Fruit fly (Drosophila melanogaster) whole organism, wandering third instar larva: ENCODE results near the gene CG3306.

Experiments
- CG32264 ChIP-seq: fragments of 200-800 bp; sonication (Bioruptor generic); optimal IDR thresholded peaks from 2 replicates; lab custom pipeline; 2016; ENCODE audit warnings: missing biosample characterization, missing genetic modification characterization
- CG9705 ChIP-seq: fragments of 200-800 bp; sonication (Bioruptor generic); optimal IDR thresholded peaks from 2 replicates; lab custom pipeline; 2018; ENCODE audit warnings: missing biosample characterization, mild to moderate bottlenecking, missing genetic modification characterization
- CrebA ChIP-seq: fragments of 200-800 bp; sonication (Bioruptor generic); optimal IDR thresholded peaks from 2 replicates; lab custom pipeline; 2016; ENCODE audit warnings: missing biosample characterization, mild to moderate bottlenecking, missing genetic modification characterization, borderline replicate concordance
- Dfd ChIP-seq: fragments of >200 bp; optimal IDR thresholded peaks from 2 replicates; lab custom pipeline; 2017; ENCODE audit warnings: missing biosample characterization, missing genetic modification characterization
- HLH106 ChIP-seq: fragments of 200-800 bp; optimal IDR thresholded peaks from 3 replicates; lab custom pipeline; 2019; ENCODE audit warnings: missing biosample characterization, mild to moderate bottlenecking, missing genetic modification characterization, moderate library complexity
- Hnf4 ChIP-seq: fragments of 200-800 bp; sonication (Bioruptor generic); optimal IDR thresholded peaks from 2 replicates; lab custom pipeline; 2016; ENCODE audit warnings: missing biosample characterization, mild to moderate bottlenecking, missing genetic modification characterization
- Hr78 ChIP-seq: fragments of >200 bp; optimal IDR thresholded peaks from 2 replicates; lab custom pipeline; 2017; ENCODE audit warnings: missing biosample characterization, missing genetic modification characterization
- Hr83 ChIP-seq: fragments of 200-300 bp; sonication (Bioruptor generic); optimal IDR thresholded peaks from 2 replicates; lab custom pipeline; 2016; ENCODE audit warnings: missing biosample characterization, mild to moderate bottlenecking, missing genetic modification characterization, moderate library complexity; ENCODE audit not compliant: poor library complexity, severe bottlenecking
- Jra ChIP-seq: sonication (Bioruptor generic); optimal IDR thresholded peaks from 2 replicates; lab custom pipeline; 2016; ENCODE audit warnings: missing biosample characterization, missing genetic modification characterization
- Mio ChIP-seq: sonication (Bioruptor generic); optimal IDR thresholded peaks from 2 replicates; lab custom pipeline; 2016; ENCODE audit warnings: missing biosample characterization, missing genetic modification characterization
- Myc ChIP-seq: fragments of >200 bp; optimal IDR thresholded peaks from 2 replicates; lab custom pipeline; 2017
- N ChIP-seq: fragments of >200 bp; optimal IDR thresholded peaks from 2 replicates; lab custom pipeline; 2018; ENCODE audit warnings: missing biosample characterization, missing external identifiers, missing genetic modification characterization
- OdsH ChIP-seq: fragments of 200-800 bp; sonication (Bioruptor generic); optimal IDR thresholded peaks from 2 replicates; lab custom pipeline; 2016; ENCODE audit warnings: missing biosample characterization, mild to moderate bottlenecking, missing genetic modification characterization
- Rel ChIP-seq, 2 experiments: fragments of 200-800 bp; sonication (Bioruptor generic) in 1 of 2; optimal IDR thresholded peaks; 2 replicates in 1 of 2; 3 replicates in 1 of 2; lab custom pipeline; 2016 to 2019; ENCODE audit warnings: mild to moderate bottlenecking in 2 of 2, missing biosample characterization in 2 of 2, missing genetic modification characterization in 2 of 2, moderate library complexity in 1 of 2
- Sp1 ChIP-seq: fragments of 200-800 bp; sonication (Bioruptor generic); optimal IDR thresholded peaks from 3 replicates; lab custom pipeline; 2019; ENCODE audit warnings: missing biosample characterization, mild to moderate bottlenecking, missing genetic modification characterization, moderate library complexity
- Vsx2 ChIP-seq: fragments of 200-300, 225-300 bp; sonication (Bioruptor generic); optimal IDR thresholded peaks from 2 replicates; lab custom pipeline; 2018; ENCODE audit warnings: missing biosample characterization, missing genetic modification characterization; ENCODE audit not compliant: partially characterized antibody
- br ChIP-seq: fragments of 200-800 bp; sonication (Bioruptor generic); optimal IDR thresholded peaks from 2 replicates; lab custom pipeline; 2016; ENCODE audit warnings: missing biosample characterization, missing genetic modification characterization
- brk ChIP-seq: fragments of 200-800 bp; sonication (Bioruptor generic); optimal IDR thresholded peaks from 2 replicates; lab custom pipeline; 2016; ENCODE audit warnings: missing biosample characterization, mild to moderate bottlenecking, missing genetic modification characterization
- dl ChIP-seq, 2 experiments: fragments of 175-275, 200-275 bp in 1 of 2; fragments of 200-275 bp in 1 of 2; sonication (Bioruptor generic); optimal IDR thresholded peaks; lab custom pipeline; 2018; ENCODE audit warnings: mild to moderate bottlenecking in 2 of 2, missing biosample characterization in 2 of 2, missing genetic modification characterization in 2 of 2, moderate library complexity in 2 of 2; ENCODE audit not compliant: partially characterized antibody in 2 of 2, insufficient read depth in 1 of 2
- dmrt93B ChIP-seq: fragments of 200-800 bp; sonication (Bioruptor generic); optimal IDR thresholded peaks from 2 replicates; lab custom pipeline; 2018; ENCODE audit warnings: missing biosample characterization, mild to moderate bottlenecking, missing genetic modification characterization
- dsf ChIP-seq: sonication (Bioruptor generic); optimal IDR thresholded peaks from 2 replicates; lab custom pipeline; 2016; ENCODE audit warnings: missing biosample characterization, missing genetic modification characterization, borderline replicate concordance
- fru ChIP-seq: fragments of 200-800 bp; sonication (Bioruptor generic); optimal IDR thresholded peaks from 3 replicates; lab custom pipeline; 2016; ENCODE audit warnings: missing biosample characterization, mild to moderate bottlenecking, missing genetic modification characterization
- h ChIP-seq: fragments of 200-800 bp; sonication (Bioruptor generic); optimal IDR thresholded peaks from 3 replicates; lab custom pipeline; 2016; ENCODE audit warnings: missing biosample characterization, mild to moderate bottlenecking, missing genetic modification characterization
- lola ChIP-seq: fragments of >200 bp; optimal IDR thresholded peaks from 2 replicates; lab custom pipeline; 2017; ENCODE audit warnings: missing biosample characterization, missing genetic modification characterization
- pan ChIP-seq: fragments of >200 bp; optimal IDR thresholded peaks from 2 replicates; lab custom pipeline; 2017
- psq ChIP-seq: fragments of 200-800 bp; sonication (Bioruptor generic); optimal IDR thresholded peaks from 3 replicates; lab custom pipeline; 2017; ENCODE audit warnings: missing biosample characterization, mild to moderate bottlenecking, missing genetic modification characterization, moderate library complexity
- rgr ChIP-seq: fragments of 200-800 bp; sonication (Bioruptor generic); optimal IDR thresholded peaks from 3 replicates; lab custom pipeline; 2016; ENCODE audit warnings: missing biosample characterization, mild to moderate bottlenecking, missing genetic modification characterization
- sage ChIP-seq: fragments of 200-800 bp; sonication (Bioruptor generic); optimal IDR thresholded peaks from 2 replicates; lab custom pipeline; 2016; ENCODE audit warnings: missing biosample characterization, mild to moderate bottlenecking, missing genetic modification characterization
- tai ChIP-seq: sonication (Bioruptor generic); optimal IDR thresholded peaks from 2 replicates; lab custom pipeline; 2016; ENCODE audit warnings: missing biosample characterization, missing genetic modification characterization
- usp ChIP-seq: fragments of >200 bp; optimal IDR thresholded peaks from 2 replicates; lab custom pipeline; 2017; ENCODE audit warnings: missing biosample characterization, missing genetic modification characterization
- woc ChIP-seq: sonication (Bioruptor generic); optimal IDR thresholded peaks from 2 replicates; lab custom pipeline; 2016; ENCODE audit warnings: missing biosample characterization, mild to moderate bottlenecking, missing genetic modification characterization

The CG3306 gene

DNA sequence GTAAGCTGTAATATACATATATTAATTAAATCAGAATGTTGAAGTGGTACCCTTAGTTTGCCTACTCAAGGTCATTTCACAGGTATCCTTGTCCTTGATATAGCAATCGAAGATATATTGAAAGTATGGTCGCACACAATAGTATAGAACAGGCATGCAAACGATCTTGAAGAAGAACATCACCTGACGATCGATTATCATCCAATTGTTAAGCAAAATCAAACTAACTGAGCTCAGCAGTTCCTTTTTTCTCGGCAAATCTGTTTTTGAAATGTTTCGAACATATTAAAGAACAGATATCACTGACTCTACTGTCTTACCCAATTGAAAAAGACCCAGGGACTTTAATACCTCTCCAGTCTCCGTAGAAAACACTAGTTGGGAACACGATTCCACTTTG lies 27.1 kb downstream of the CG3306 start, which contains the start of gene Cyp40:
TSS of gene Cyp40 (plus strand) at position 301 of the 400 bp plus-strand sequence.
- no peak for TF ChIP-seq lola (GFP tag; lab: Kevin White, UChicago)
- TF ChIP-seq HLH106: no peak
- TF ChIP-seq brk (GFP tag; lab: Kevin White, UChicago): no peak

DNA sequence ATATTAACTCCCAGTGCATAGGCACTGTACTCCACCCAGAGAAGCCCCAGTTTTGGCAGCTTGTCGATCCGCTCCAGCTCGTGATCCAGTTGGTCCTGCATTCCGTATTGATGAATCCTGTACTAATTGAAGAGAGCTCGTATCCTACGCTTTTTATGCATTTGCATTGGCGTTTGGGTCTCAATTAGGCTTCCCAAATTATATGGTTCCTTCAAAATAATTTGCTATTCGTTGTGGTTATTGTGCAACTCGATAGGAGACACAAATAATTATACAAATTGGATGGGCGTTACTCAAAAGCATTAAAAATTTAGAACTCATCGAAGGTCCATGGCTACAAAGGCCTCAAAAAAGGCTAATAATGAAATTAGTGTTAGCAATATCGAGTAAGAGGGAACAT lies 27.8 kb downstream of the CG3306 start, which contains the start of gene Or67b:
TSS of gene Or67b (minus strand) at position 101 of the 400 bp plus-strand sequence.
- TF ChIP-seq Jra (no peak), sage (GFP tag; lab: Kevin White, UChicago) (no peak), dl (GFP tag; optimal IDR thresholded peaks at IDR 0.05; lab: Kevin White, UChicago; ENCODE audit: insufficient read depth in 1 of 2, partially characterized antibody in 2 of 2) (no peak), OdsH (GFP tag; lab: Kevin White, UChicago) (no peak), woc (GFP tag; lab: Kevin White, UChicago) (no peak), Hnf4 (no peak), CrebA (GFP tag; lab: Kevin White, UChicago) (no peak), Hr83 (GFP tag; lab: Kevin White, UChicago) (no peak), N (GFP tag; lab: Kevin White, UChicago) (no peak), usp (GFP tag; lab: Kevin White, UChicago) (no peak), CG32264 (no peak), psq (GFP tag; lab: Kevin White, UChicago) (no peak), Hr78 (no peak)

DNA sequence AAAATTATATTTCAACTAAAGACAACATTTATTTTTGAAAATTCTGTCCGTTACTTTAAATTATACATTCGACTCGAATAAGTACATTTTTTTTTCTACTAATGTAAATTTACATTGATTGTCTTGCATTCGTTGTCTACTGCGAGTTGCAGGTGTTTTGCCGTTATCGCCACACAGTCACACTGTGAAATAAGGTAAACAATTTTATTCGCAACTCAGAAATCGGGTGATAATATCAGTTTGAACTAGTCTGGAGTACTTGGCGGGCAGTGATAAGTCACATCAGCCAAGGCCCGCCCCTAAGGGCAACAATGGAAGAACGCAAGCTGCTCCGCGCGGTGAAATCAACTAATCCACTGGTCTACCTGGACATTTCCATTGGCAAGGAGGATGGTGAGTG lies 28.6 kb downstream of the CG3306 start:
- TF ChIP-seq Vsx2 (no peak), psq (GFP tag; lab: Kevin White, UChicago) (no peak), Hnf4 (no peak), Sp1 (GFP tag; lab: Kevin White, UChicago) (no peak), CG32264 (no peak), N (GFP tag; lab: Kevin White, UChicago) (no peak), dsf (GFP tag; lab: Kevin White, UChicago) (no peak), Hr83 (GFP tag; lab: Kevin White, UChicago) (no peak), sage (GFP tag; lab: Kevin White, UChicago) (no peak), Mio (GFP tag; lab: Kevin White, UChicago) (no peak), dl (GFP tag; optimal IDR thresholded peaks at IDR 0.05; lab: Kevin White, UChicago; ENCODE audit: insufficient read depth in 1 of 2, partially characterized antibody in 2 of 2) (no peak), usp (GFP tag; lab: Kevin White, UChicago) (no peak), fru (GFP tag; lab: Kevin White, UChicago) (no peak)

DNA sequence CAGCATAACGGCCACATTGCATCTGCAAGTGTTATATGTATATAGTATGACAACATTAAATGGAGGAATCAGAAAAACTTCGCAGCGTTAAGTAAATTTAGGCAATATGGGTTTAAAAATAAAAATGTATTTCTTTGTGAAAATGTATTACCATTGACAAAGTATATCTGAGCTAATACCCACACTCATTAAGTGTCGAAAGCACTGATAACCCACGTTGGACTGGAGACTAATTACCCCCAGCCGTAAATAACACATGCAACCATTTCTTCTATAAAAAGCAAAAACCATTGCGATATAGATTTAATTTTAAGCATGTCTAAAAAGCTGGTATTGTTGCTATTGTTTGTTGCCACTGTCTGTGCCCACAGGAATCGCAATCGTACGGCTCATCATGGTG lies 36.5 kb downstream of the CG3306 start, which contains the start of gene CG8329:
TSS of gene CG8329 (plus strand) at position 301 of the 400 bp plus-strand sequence.
- TF ChIP-seq Hr78 (no peak), Myc (no peak), brk (GFP tag; lab: Kevin White, UChicago) (no peak), h (GFP tag; lab: Kevin White, UChicago) (no peak), rgr (no peak), Rel (GFP tag; optimal IDR thresholded peaks at IDR 0.05; lab: Kevin White, UChicago) (no peak), Rel (tag; optimal IDR thresholded peaks at IDR 0.05; lab: Kevin White, UChicago) (no peak)

DNA sequence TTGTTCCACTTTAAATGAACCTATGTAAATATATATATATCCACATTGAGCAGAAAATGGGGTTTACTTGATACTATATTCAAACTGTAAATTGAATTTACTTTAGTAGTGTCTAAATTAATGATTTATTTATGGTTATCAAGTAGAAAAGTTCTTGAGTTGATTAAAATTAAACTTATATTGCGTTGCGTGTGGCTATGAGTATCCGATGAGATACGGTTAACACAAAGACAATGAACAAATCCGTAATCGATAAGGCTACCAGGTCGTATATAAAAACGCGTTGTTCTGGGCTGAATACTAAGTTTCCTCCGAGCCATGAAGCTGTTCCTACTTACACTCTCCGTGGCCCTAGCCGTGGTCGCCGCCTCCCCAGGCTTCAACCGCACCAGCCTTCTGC lies 37.6 kb downstream of the CG3306 start, which contains the start of gene CG18179:
TSS of gene CG18179 (plus strand) at position 301 of the 400 bp plus-strand sequence.
- TF ChIP-seq Dfd (GFP tag; lab: Kevin White, UChicago) (no peak), tai (GFP tag; lab: Kevin White, UChicago) (no peak), CG9705 (GFP tag; lab: Kevin White, UChicago) (no peak), Mio (GFP tag; lab: Kevin White, UChicago) (no peak), usp (GFP tag; lab: Kevin White, UChicago) (no peak), HLH106 (no peak), brk (GFP tag; lab: Kevin White, UChicago) (no peak)

DNA sequence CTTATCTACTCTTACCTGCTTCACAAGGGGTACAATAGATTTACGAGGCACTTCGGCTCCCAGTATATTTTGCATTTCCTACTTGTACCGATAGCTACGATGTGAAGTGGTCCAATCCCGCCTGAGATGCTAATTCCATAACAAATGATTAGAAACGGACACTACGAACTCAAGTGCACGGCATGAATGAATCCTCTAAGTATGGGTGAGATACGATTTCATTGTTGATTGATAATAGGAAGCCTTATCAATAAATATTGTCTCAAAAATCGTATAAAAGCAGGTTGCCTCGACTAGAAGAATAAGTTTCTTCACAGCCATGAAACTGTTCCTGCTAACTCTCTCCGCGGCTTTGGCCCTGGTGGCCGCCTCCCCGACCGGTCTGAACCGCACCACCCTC lies 39.4 kb downstream of the CG3306 start, which contains the start of gene CG18180:
TSS of gene CG18180 (plus strand) at position 301 of the 400 bp plus-strand sequence.
- no peak for TF ChIP-seq OdsH (GFP tag; lab: Kevin White, UChicago)
- TF ChIP-seq HLH106: no peak
- no peak for TF ChIP-seq lola (GFP tag; lab: Kevin White, UChicago)
- no peak for TF ChIP-seq br (GFP tag; lab: Kevin White, UChicago)
- TF ChIP-seq N (GFP tag; lab: Kevin White, UChicago): no peak
- TF ChIP-seq dmrt93B (GFP tag; lab: Kevin White, UChicago): no peak
- TF ChIP-seq psq (GFP tag; lab: Kevin White, UChicago): no peak
- no peak for TF ChIP-seq CG9705 (GFP tag; lab: Kevin White, UChicago)
- no peak for TF ChIP-seq pan
- TF ChIP-seq Rel (GFP tag; optimal IDR thresholded peaks at IDR 0.05; lab: Kevin White, UChicago): no peak
- TF ChIP-seq Rel (tag; optimal IDR thresholded peaks at IDR 0.05; lab: Kevin White, UChicago): no peak
- TF ChIP-seq dl (GFP tag; optimal IDR thresholded peaks at IDR 0.05; lab: Kevin White, UChicago; ENCODE audit: insufficient read depth in 1 of 2, partially characterized antibody in 2 of 2): no peak
